Worm (Caenorhabditis elegans): ENCODE results near the gene skr-17.

skr-17 gene

DNA sequence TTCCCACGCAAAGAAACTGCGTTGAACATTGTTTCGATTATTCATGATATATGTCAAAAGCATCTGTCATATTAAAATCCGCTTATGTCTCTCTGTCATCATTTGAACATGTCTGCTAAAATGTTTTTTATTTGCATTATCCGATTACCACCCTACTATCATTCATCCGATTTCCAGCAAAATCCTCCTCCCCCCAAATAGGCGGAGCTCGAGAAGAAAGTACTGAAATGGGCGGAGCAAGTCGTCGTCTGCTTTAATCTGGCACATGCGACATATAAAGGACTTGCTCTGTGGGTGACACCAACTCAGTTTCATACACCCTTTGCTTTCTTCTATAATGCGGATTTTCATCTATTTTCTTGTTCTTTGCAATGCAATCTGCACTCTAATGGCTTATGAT, 48.7 kb downstream of the skr-17 start, which contains the start of gene T09A5.14:
TSS of gene T09A5.14 (plus strand) at position 301 of the 400 bp plus-strand sequence.
- TF ChIP-seq unc-62 (GFP tag; optimal IDR thresholded peaks at IDR 0.05): no peak
